Fruit fly (Drosophila melanogaster) S2 (cell line): ENCODE data around the gene CG15210.

Source experiments
- CG8478 ChIP-seq: fragments of >200 bp; optimal IDR thresholded peaks from 2 replicates; lab custom pipeline; 2018
- CTCF ChIP-seq, 2 experiments: fragments of >200 bp; optimal IDR thresholded peaks; 2 replicates each; lab custom pipeline; 2018

dm6 chrX:10841717-10842255 lies 2.8 kb downstream of the CG15210 start, which contains the start of gene CG15209:
- no peak for TF ChIP-seq CTCF (optimal IDR thresholded peaks at IDR 0.05; lab: Kevin White, UChicago)
- TF ChIP-seq CG8478 (lab: Kevin White, UChicago): no peak
